Fruit fly (Drosophila melanogaster): ENCODE results near the gene Nup93-1.
A peak's percentile ranks its signal among the peaks of the same experiment; 100 is the strongest.

Gene Nup93-1

DNA sequence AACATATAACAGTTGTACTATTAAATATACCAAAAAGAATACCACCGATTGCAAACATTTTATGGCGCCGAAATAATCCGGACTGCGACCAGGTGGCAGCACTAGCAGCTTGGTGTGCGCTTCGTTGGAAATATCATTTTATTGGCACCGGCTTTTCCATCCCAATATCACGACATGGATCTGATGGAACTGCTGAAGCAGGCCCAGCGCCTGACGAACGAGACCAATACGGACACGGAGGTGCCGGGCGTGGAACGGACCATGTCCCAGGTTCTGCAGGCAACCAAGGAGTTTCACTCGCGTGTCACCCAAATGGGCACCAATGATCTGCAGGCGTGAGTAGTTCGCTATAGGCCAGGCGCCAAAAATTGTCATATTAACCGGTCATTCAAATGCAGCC, at the start of gene Nup93-1:
TSS of gene Nup93-1 (plus strand) at position 74 of the 400 bp plus-strand sequence.
- TF ChIP-seq bab1 (GFP tag; optimal IDR thresholded peaks at IDR 0.05) (no peak), Hr96 (GFP tag; optimal IDR thresholded peaks at IDR 0.05) (no peak), CG11617 (GFP tag; optimal IDR thresholded peaks at IDR 0.05) (no peak), CG5204 (GFP tag; optimal IDR thresholded peaks at IDR 0.05) (no peak), CG7045 (GFP tag; optimal IDR thresholded peaks at IDR 0.05) (no peak), CG1620 (GFP tag; optimal IDR thresholded peaks at IDR 0.05) (no peak), CG33017 (tag; optimal IDR thresholded peaks at IDR 0.05) (no peak), Crg-1 (GFP tag; optimal IDR thresholded peaks at IDR 0.05) (no peak), ovo (GFP tag; optimal IDR thresholded peaks at IDR 0.05) (no peak), Mnt (GFP tag; optimal IDR thresholded peaks at IDR 0.05) (no peak), cic (GFP tag; optimal IDR thresholded peaks at IDR 0.05) (no peak), CG12768 (GFP tag; optimal IDR thresholded peaks at IDR 0.05) (no peak), CG14711 (tag; optimal IDR thresholded peaks at IDR 0.05) (no peak), tj (GFP tag; optimal IDR thresholded peaks at IDR 0.05) (no peak), Clk (GFP tag; optimal IDR thresholded peaks at IDR 0.05) (no peak), cnc (optimal IDR thresholded peaks at IDR 0.05) (no peak), pad (GFP tag; optimal IDR thresholded peaks at IDR 0.05) (no peak), kay (GFP tag; ENCODE audit: borderline replicate concordance) (no peak), toe (GFP tag; optimal IDR thresholded peaks at IDR 0.05) (no peak), CG7101 (tag; optimal IDR thresholded peaks at IDR 0.05) (no peak)

DNA sequence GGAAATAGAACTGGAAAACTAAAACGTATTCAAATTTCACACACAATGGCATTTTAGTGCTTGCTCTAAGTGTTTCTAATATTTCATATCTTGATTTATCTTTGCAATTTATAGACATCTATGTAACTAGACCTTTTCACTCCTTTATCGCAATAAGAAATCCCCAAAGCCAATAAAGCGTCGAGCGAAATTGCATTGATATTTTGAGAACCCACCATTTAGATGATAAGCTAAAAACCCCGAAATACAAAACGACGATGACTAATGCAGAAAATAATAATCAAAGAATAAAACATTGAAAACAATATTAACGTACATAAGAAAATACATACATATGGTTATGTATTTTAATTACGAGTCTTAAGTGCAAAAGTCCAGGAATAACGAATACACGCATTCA, 44.1 kb upstream of the Nup93-1 start:
- TF ChIP-seq kay (GFP tag; ENCODE audit: borderline replicate concordance) (peak; percentile 39), CG5204 (GFP tag; optimal IDR thresholded peaks at IDR 0.05) (no peak)

DNA sequence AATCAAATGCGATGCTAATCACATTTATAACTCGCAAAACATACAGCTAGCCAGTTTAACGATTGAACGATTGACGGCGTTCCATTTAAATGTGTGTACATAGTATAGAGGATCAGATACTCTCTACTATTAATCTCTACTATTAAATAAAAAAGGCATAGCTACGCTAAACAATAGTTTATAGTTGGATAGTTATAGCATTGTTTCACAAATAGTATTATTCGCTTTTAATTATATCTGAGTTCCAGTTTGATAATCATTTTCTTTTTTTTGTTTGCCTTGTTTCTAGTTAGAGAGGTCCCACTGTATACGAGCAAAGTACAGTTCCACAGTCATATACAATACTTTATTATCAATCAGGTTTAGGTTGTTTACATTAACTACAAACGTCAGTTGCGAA, 42.9 kb upstream of the Nup93-1 start:
- peak; percentile 85 for TF ChIP-seq CG7101 (tag; optimal IDR thresholded peaks at IDR 0.05)
- TF ChIP-seq pad (GFP tag; optimal IDR thresholded peaks at IDR 0.05) = peak; percentile 26
- peak; percentile 32 for TF ChIP-seq Mnt (GFP tag; optimal IDR thresholded peaks at IDR 0.05)
- TF ChIP-seq CG33017 (tag; optimal IDR thresholded peaks at IDR 0.05) = peak; percentile 71
- peak; percentile 77 for TF ChIP-seq cic (GFP tag; optimal IDR thresholded peaks at IDR 0.05)
- no peak for TF ChIP-seq CG5204 (GFP tag; optimal IDR thresholded peaks at IDR 0.05)
- TF ChIP-seq CG12768 (GFP tag; optimal IDR thresholded peaks at IDR 0.05) = peak; percentile 72
- no peak for TF ChIP-seq Clk (GFP tag; optimal IDR thresholded peaks at IDR 0.05)
- no peak for TF ChIP-seq Hr96 (GFP tag; optimal IDR thresholded peaks at IDR 0.05)
- peak; percentile 75 for TF ChIP-seq CG14711 (tag; optimal IDR thresholded peaks at IDR 0.05)
- TF ChIP-seq CG1620 (GFP tag; optimal IDR thresholded peaks at IDR 0.05) = peak; percentile 25
- no peak for TF ChIP-seq Crg-1 (GFP tag; optimal IDR thresholded peaks at IDR 0.05)
- TF ChIP-seq ovo (GFP tag; optimal IDR thresholded peaks at IDR 0.05) = no peak
- peak; percentile 33 for TF ChIP-seq CG7045 (GFP tag; optimal IDR thresholded peaks at IDR 0.05)
- peak; percentile 92 for TF ChIP-seq kay (GFP tag; ENCODE audit: borderline replicate concordance)
- TF ChIP-seq bab1 (GFP tag; optimal IDR thresholded peaks at IDR 0.05) = peak; percentile 40
- peak; percentile 56 for TF ChIP-seq tj (GFP tag; optimal IDR thresholded peaks at IDR 0.05)
- TF ChIP-seq cnc (optimal IDR thresholded peaks at IDR 0.05) = no peak
- no peak for TF ChIP-seq toe (GFP tag; optimal IDR thresholded peaks at IDR 0.05)
- peak; percentile 69 for TF ChIP-seq CG11617 (GFP tag; optimal IDR thresholded peaks at IDR 0.05)

DNA sequence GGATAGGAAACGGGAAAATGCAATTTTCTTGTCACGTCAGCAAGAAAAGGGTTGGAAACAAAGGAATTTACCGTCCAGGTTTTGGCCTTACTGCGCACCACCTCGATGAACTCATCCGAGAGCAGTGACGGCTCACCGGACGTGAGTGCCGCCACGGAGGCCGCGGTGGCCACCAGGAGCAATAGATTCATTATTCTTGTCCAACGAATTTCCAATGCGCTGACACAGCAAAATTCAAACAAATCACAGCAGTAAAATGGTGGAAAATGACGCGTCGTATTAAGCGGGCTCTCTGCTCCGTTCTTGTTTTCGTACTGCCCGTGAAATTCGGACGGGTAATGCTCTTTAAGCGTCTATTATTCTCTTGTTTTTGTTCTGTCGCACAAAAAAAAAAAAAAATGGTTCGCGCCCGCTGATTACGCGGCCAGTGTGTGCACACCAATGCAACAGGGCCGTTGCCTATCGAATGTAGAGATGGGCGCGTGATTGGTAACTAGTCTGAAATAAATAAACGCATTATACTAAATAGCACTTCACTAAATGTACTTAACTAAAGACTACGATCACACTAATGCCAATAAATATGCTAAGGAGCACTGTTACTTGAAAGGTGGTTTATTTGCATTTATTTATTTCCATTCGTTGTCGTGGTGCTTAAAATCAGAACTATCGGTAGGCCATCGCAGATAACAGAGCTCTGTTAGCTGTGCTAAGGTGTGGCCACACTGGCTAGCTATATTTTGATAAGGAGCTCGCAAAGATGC, 40.7 kb upstream of the Nup93-1 start, which contains the start of the genes CtsB and amrt:
TSS of gene CtsB (minus strand) at position 432 of the 764 bp plus-strand sequence.
TSS of gene amrt (plus strand) at position 721 of the 764 bp plus-strand sequence.
- TF ChIP-seq cnc (optimal IDR thresholded peaks at IDR 0.05) = peak; percentile 58 to 74
- peak; percentile 58 for TF ChIP-seq pad (GFP tag; optimal IDR thresholded peaks at IDR 0.05)
- TF ChIP-seq kay (GFP tag; ENCODE audit: borderline replicate concordance) = no peak
- TF ChIP-seq CG11617 (GFP tag; optimal IDR thresholded peaks at IDR 0.05) = peak; percentile 94
- TF ChIP-seq CG12768 (GFP tag; optimal IDR thresholded peaks at IDR 0.05) = peak; percentile 49
- TF ChIP-seq toe (GFP tag; optimal IDR thresholded peaks at IDR 0.05) = peak; percentile 76
- peak; percentile 57 for TF ChIP-seq CG5204 (GFP tag; optimal IDR thresholded peaks at IDR 0.05)
- peak; percentile 60 for TF ChIP-seq CG7045 (GFP tag; optimal IDR thresholded peaks at IDR 0.05)
- peak; percentile 90 for TF ChIP-seq Hr96 (GFP tag; optimal IDR thresholded peaks at IDR 0.05)
- TF ChIP-seq CG14711 (tag; optimal IDR thresholded peaks at IDR 0.05) = peak; percentile 44
- TF ChIP-seq CG7101 (tag; optimal IDR thresholded peaks at IDR 0.05) = peak; percentile 75
- TF ChIP-seq ovo (GFP tag; optimal IDR thresholded peaks at IDR 0.05) = peak; percentile 75
- TF ChIP-seq tj (GFP tag; optimal IDR thresholded peaks at IDR 0.05) = peak; percentile 99
- TF ChIP-seq CG1620 (GFP tag; optimal IDR thresholded peaks at IDR 0.05) = peak; percentile 78
- TF ChIP-seq bab1 (GFP tag; optimal IDR thresholded peaks at IDR 0.05) = peak; percentile 89
- TF ChIP-seq CG33017 (tag; optimal IDR thresholded peaks at IDR 0.05) = peak; percentile 32
- TF ChIP-seq Mnt (GFP tag; optimal IDR thresholded peaks at IDR 0.05) = peak; percentile 70
- TF ChIP-seq cic (GFP tag; optimal IDR thresholded peaks at IDR 0.05) = peak; percentile 75
- peak; percentile 2 for TF ChIP-seq Clk (GFP tag; optimal IDR thresholded peaks at IDR 0.05)
- peak; percentile 19 for TF ChIP-seq Crg-1 (GFP tag; optimal IDR thresholded peaks at IDR 0.05)

DNA sequence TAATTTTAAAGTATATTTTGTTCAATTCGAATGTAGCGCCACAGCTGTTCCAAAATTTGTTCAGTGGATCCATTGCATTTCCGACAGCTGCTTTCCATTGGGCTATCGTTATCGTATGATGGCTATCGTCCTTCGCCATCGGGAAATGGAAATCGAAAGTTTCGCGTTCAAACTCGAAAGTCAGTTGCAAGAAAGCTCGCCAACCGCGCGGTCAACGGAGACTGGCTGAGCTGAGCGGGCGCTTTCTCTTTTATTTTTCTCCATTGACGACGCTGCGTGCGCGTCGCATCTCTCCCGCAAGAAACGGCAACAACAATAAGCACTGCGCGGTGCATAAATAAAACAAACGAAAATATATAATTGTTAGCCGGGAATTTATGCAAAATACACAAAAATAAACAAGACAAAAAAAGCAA, 39.1 kb upstream of the Nup93-1 start, which contains the start of gene inaE:
TSS of gene inaE (plus strand) at position 181 of the 416 bp plus-strand sequence.
- TF ChIP-seq Mnt (GFP tag; optimal IDR thresholded peaks at IDR 0.05) = peak; percentile 50
- TF ChIP-seq cnc (optimal IDR thresholded peaks at IDR 0.05) = no peak
- TF ChIP-seq kay (GFP tag; ENCODE audit: borderline replicate concordance) = no peak
- peak; percentile 89 for TF ChIP-seq tj (GFP tag; optimal IDR thresholded peaks at IDR 0.05)
- peak; percentile 27 for TF ChIP-seq CG14711 (tag; optimal IDR thresholded peaks at IDR 0.05)
- peak; percentile 34 for TF ChIP-seq cic (GFP tag; optimal IDR thresholded peaks at IDR 0.05)
- peak; percentile 25 for TF ChIP-seq pad (GFP tag; optimal IDR thresholded peaks at IDR 0.05)
- peak; percentile 25 for TF ChIP-seq CG1620 (GFP tag; optimal IDR thresholded peaks at IDR 0.05)
- peak; percentile 23 for TF ChIP-seq bab1 (GFP tag; optimal IDR thresholded peaks at IDR 0.05)
- TF ChIP-seq CG33017 (tag; optimal IDR thresholded peaks at IDR 0.05) = no peak
- peak; percentile 28 for TF ChIP-seq CG7101 (tag; optimal IDR thresholded peaks at IDR 0.05)
- TF ChIP-seq ovo (GFP tag; optimal IDR thresholded peaks at IDR 0.05) = no peak
